Worm (Caenorhabditis elegans) whole organism, late embryonic: ENCODE data around the gene C25H3.11.

ENCODE experiments used
- C38D4.7 ChIP-seq: fragments of 200-800 bp; sonication (Bioruptor generic); optimal IDR thresholded peaks from 2 replicates; lab custom pipeline; 2018; ENCODE audit warnings: mild to moderate bottlenecking, missing genetic modification characterization, moderate library complexity, missing compliant biosample characterization
- K02D7.2 ChIP-seq: sonication (generic microtip); optimal IDR thresholded peaks from 2 replicates; lab custom pipeline; 2017; ENCODE audit warnings: mild to moderate bottlenecking, missing genetic modification characterization, missing compliant biosample characterization
- K09A11.1 ChIP-seq: sonication (generic microtip); optimal IDR thresholded peaks from 2 replicates; lab custom pipeline; 2017; ENCODE audit warnings: antibody characterized with exemption, mild to moderate bottlenecking, missing genetic modification characterization, missing compliant biosample characterization; ENCODE audit not compliant: insufficient read depth
- T23F11.4 ChIP-seq: fragments of 200-800 bp; sonication (Bioruptor generic); optimal IDR thresholded peaks from 2 replicates; lab custom pipeline; 2018; ENCODE audit warnings: mild to moderate bottlenecking, missing genetic modification characterization, missing compliant biosample characterization
- ahr-1 ChIP-seq: sonication (generic microtip); optimal IDR thresholded peaks from 2 replicates; lab custom pipeline; 2016; ENCODE audit warnings: missing genetic modification characterization, missing compliant biosample characterization
- ama-1 ChIP-seq: fragments of 150-350 bp; optimal IDR thresholded peaks from 2 replicates; lab custom pipeline; 2014
- ceh-14 ChIP-seq: sonication (generic microtip); optimal IDR thresholded peaks from 2 replicates; lab custom pipeline; 2016; ENCODE audit warnings: missing genotype, missing genetic modification characterization, missing compliant biosample characterization
- ceh-19 ChIP-seq: fragments of 200-800 bp; sonication (Bioruptor generic); optimal IDR thresholded peaks from 2 replicates; lab custom pipeline; 2018; ENCODE audit warnings: mild to moderate bottlenecking, missing genetic modification characterization, missing compliant biosample characterization
- ceh-2 ChIP-seq: sonication (generic microtip); optimal IDR thresholded peaks from 2 replicates; lab custom pipeline; 2016; ENCODE audit warnings: missing genotype, missing genetic modification characterization, missing compliant biosample characterization
- ceh-22 ChIP-seq: sonication (generic microtip); optimal IDR thresholded peaks from 2 replicates; lab custom pipeline; 2017; ENCODE audit warnings: missing biosample characterization, missing genetic modification characterization
- ceh-30 ChIP-seq: fragments of 150-350 bp; optimal IDR thresholded peaks from 2 replicates; lab custom pipeline; 2014; ENCODE audit warnings: missing biosample characterization, missing genetic modification characterization
- ceh-31 ChIP-seq: sonication (generic microtip); optimal IDR thresholded peaks from 2 replicates; lab custom pipeline; 2016; ENCODE audit warnings: missing genetic modification characterization, missing compliant biosample characterization
- ceh-45 ChIP-seq: fragments of 200-800 bp; sonication (Bioruptor generic); IDR thresholded peaks from 2 replicates; pipeline ENCODE4 v1.3.6; 2022; ENCODE audit warnings: missing genetic modification reagents, missing genetic modification characterization, missing compliant biosample characterization
- ceh-48 ChIP-seq: sonication (generic microtip); optimal IDR thresholded peaks from 2 replicates; lab custom pipeline; 2016; ENCODE audit warnings: missing genetic modification characterization, inconsistent platforms, missing compliant biosample characterization
- ceh-6 ChIP-seq: fragments of 200-800 bp; sonication (Bioruptor generic); optimal IDR thresholded peaks from 2 replicates; lab custom pipeline; 2018; ENCODE audit warnings: mild to moderate bottlenecking, missing genetic modification characterization, missing compliant biosample characterization
- che-1 ChIP-seq: sonication (generic microtip); optimal IDR thresholded peaks from 2 replicates; lab custom pipeline; 2016; ENCODE audit warnings: mild to moderate bottlenecking, missing genetic modification characterization, missing compliant biosample characterization
- dmd-4 ChIP-seq: sonication (generic microtip); optimal IDR thresholded peaks from 2 replicates; lab custom pipeline; 2016; ENCODE audit warnings: borderline replicate concordance, missing genetic modification characterization, missing compliant biosample characterization
- elt-2 ChIP-seq: sonication (generic microtip); optimal IDR thresholded peaks from 2 replicates; lab custom pipeline; 2016; ENCODE audit warnings: missing genetic modification reagents, missing genetic modification characterization, missing compliant biosample characterization
- elt-4 ChIP-seq: sonication (generic microtip); optimal IDR thresholded peaks from 2 replicates; lab custom pipeline; 2016; ENCODE audit warnings: missing genetic modification characterization, missing compliant biosample characterization
- ets-4 ChIP-seq: sonication (generic microtip); optimal IDR thresholded peaks from 2 replicates; lab custom pipeline; 2016; ENCODE audit warnings: missing genetic modification characterization, missing compliant biosample characterization
- eyg-1 ChIP-seq: sonication (generic microtip); optimal IDR thresholded peaks from 2 replicates; lab custom pipeline; 2016; ENCODE audit warnings: missing genotype, missing genetic modification characterization, missing compliant biosample characterization
- fax-1 ChIP-seq: sonication (generic microtip); optimal IDR thresholded peaks from 2 replicates; lab custom pipeline; 2016; ENCODE audit warnings: missing genotype, missing genetic modification characterization, missing compliant biosample characterization
- fkh-6 ChIP-seq: sonication (generic microtip); optimal IDR thresholded peaks from 2 replicates; lab custom pipeline; 2016; ENCODE audit warnings: missing genetic modification characterization, missing compliant biosample characterization
- gmeb-2 ChIP-seq: sonication (generic microtip); optimal IDR thresholded peaks from 2 replicates; lab custom pipeline; 2016; ENCODE audit warnings: missing genetic modification characterization, inconsistent platforms, missing compliant biosample characterization
- hlh-13 ChIP-seq: fragments of 200-800 bp; sonication (Bioruptor generic); optimal IDR thresholded peaks from 2 replicates; lab custom pipeline; 2018; ENCODE audit warnings: mild to moderate bottlenecking, missing genetic modification characterization, missing compliant biosample characterization
- hlh-30 ChIP-seq: sonication (generic microtip); optimal IDR thresholded peaks from 2 replicates; lab custom pipeline; 2017; ENCODE audit warnings: antibody characterized with exemption, missing genetic modification characterization, missing compliant biosample characterization; ENCODE audit not compliant: insufficient read depth
- hlh-6 ChIP-seq: sonication (generic microtip); optimal IDR thresholded peaks from 2 replicates; lab custom pipeline; 2016; ENCODE audit warnings: missing genotype, missing genetic modification characterization, missing compliant biosample characterization
- lin-11 ChIP-seq: fragments of 200-800 bp; sonication (Bioruptor generic); optimal IDR thresholded peaks from 2 replicates; lab custom pipeline; 2018; ENCODE audit warnings: mild to moderate bottlenecking, missing genetic modification characterization, missing compliant biosample characterization
- madf-2 ChIP-seq: sonication (generic microtip); optimal IDR thresholded peaks from 2 replicates; lab custom pipeline; 2017; ENCODE audit warnings: missing genetic modification characterization, missing compliant biosample characterization
- mec-3 ChIP-seq: sonication (generic microtip); optimal IDR thresholded peaks from 2 replicates; lab custom pipeline; 2016; ENCODE audit warnings: borderline replicate concordance, missing genetic modification characterization, missing compliant biosample characterization
- nfya-1 ChIP-seq: sonication (generic microtip); optimal IDR thresholded peaks from 2 replicates; lab custom pipeline; 2017; ENCODE audit warnings: missing genetic modification characterization, mild to moderate bottlenecking, missing compliant biosample characterization, antibody characterized with exemption, moderate library complexity
- odd-2 ChIP-seq: sonication (generic microtip); optimal IDR thresholded peaks from 2 replicates; lab custom pipeline; 2017; ENCODE audit warnings: antibody characterized with exemption, mild to moderate bottlenecking, missing genetic modification characterization, missing compliant biosample characterization
- pag-3 ChIP-seq: sonication (generic microtip); optimal IDR thresholded peaks from 2 replicates; lab custom pipeline; 2016; ENCODE audit warnings: missing compliant biosample characterization, missing genetic modification characterization, borderline replicate concordance
- pat-9 ChIP-seq: fragments of 200-800 bp; sonication (Bioruptor generic); optimal IDR thresholded peaks from 2 replicates; lab custom pipeline; 2018; ENCODE audit warnings: mild to moderate bottlenecking, missing genetic modification characterization, moderate library complexity, missing compliant biosample characterization
- pax-1 ChIP-seq: fragments of 150-350 bp; optimal IDR thresholded peaks from 2 replicates; lab custom pipeline; 2014; ENCODE audit warnings: missing biosample characterization, missing genetic modification characterization
- ref-2 ChIP-seq: sonication (generic microtip); optimal IDR thresholded peaks from 2 replicates; lab custom pipeline; 2016; ENCODE audit warnings: missing genetic modification characterization, missing compliant biosample characterization
- rnt-1 ChIP-seq: sonication (generic microtip); optimal IDR thresholded peaks from 2 replicates; lab custom pipeline; 2016; ENCODE audit warnings: missing genetic modification characterization, missing compliant biosample characterization
- sdc-2 ChIP-seq: sonication (generic microtip); optimal IDR thresholded peaks from 2 replicates; lab custom pipeline; 2016; ENCODE audit warnings: missing genotype, missing genetic modification characterization, missing compliant biosample characterization
- sox-4 ChIP-seq: sonication (generic microtip); optimal IDR thresholded peaks from 2 replicates; lab custom pipeline; 2017; ENCODE audit warnings: mild to moderate bottlenecking, missing genetic modification characterization, inconsistent platforms, missing compliant biosample characterization
- syd-9 ChIP-seq: sonication (generic microtip); optimal IDR thresholded peaks from 2 replicates; lab custom pipeline; 2016; ENCODE audit warnings: mild to moderate bottlenecking, missing genetic modification characterization, moderate library complexity, missing compliant biosample characterization
- tbx-2 ChIP-seq: sonication (generic microtip); optimal IDR thresholded peaks from 2 replicates; lab custom pipeline; 2016; ENCODE audit warnings: missing genetic modification characterization, missing compliant biosample characterization
- ttx-3 ChIP-seq: sonication (generic microtip); optimal IDR thresholded peaks from 2 replicates; lab custom pipeline; 2016; ENCODE audit warnings: missing genetic modification reagents, missing genetic modification characterization, missing compliant biosample characterization
- unc-3 ChIP-seq, 2 experiments: fragments of 200-800 bp in 1 of 2; sonication (Bioruptor generic) in 1 of 2; sonication (generic microtip) in 1 of 2; conservative IDR thresholded peaks in 1 of 2; optimal IDR thresholded peaks in 1 of 2; 2 replicates each; pipeline versions ENCODE4 v1.3.6 to Lab custom; 2016 to 2022; ENCODE audit warnings: missing compliant biosample characterization in 2 of 2, missing genetic modification characterization in 2 of 2, missing genetic modification reagents in 1 of 2
- unc-42 ChIP-seq: sonication (generic microtip); optimal IDR thresholded peaks from 2 replicates; lab custom pipeline; 2016; ENCODE audit warnings: missing genotype, missing genetic modification characterization, missing compliant biosample characterization
- unc-86 ChIP-seq: sonication (generic microtip); optimal IDR thresholded peaks from 2 replicates; lab custom pipeline; 2016; ENCODE audit warnings: missing genetic modification characterization, missing compliant biosample characterization
- ztf-16 ChIP-seq: sonication (generic microtip); optimal IDR thresholded peaks from 2 replicates; lab custom pipeline; 2017; ENCODE audit warnings: missing genetic modification characterization, missing compliant biosample characterization

The C25H3.11 gene

DNA sequence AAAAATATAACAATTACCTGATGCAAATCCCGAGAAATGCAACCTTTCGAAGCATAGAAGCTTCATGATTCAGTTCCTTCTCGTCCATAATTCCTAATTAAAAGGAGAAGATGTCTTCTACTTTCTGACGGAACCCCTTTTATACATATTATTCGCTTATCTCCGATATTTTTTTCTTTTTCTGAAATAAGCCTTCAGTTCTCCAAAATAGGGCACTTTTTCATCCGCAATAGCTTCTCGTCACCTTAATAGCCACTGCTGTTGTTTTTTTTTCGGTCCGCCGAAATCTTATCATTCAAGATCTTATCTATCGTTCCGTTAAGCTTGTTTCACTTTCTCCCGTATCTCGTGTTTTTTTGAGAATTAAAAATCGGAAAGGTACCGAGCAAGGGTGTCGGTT, 36.5 kb downstream of the C25H3.11 start, which contains the start of gene bli-2:
bli-2 (minus strand) TSS at position 101 of the 400 bp plus-strand sequence.
- TF ChIP-seq ets-4 (tag; lab: Kevin White, UChicago), result no peak
- TF ChIP-seq ama-1 (lab: Kevin White, UChicago), result no peak
- TF ChIP-seq, all 69 proteins: peak for 0

DNA sequence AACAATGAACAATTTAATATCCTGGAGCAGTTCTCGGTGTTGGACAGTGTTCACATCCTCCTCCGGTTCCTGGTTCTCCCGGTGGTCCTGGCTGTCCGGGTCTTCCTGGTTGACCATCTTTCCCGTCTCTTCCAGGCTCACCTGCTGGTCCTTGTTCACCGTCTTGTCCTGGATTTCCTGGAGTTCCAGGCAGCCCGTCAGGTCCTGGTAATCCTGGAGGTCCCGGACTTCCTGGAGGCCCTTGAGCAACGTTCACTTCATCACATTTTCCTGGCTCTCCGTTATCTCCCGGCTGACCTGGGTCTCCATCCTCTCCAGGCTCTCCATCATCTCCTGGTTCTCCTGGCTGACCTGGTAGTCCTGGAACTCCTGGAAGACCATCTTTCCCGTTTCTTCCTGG, 37.4 kb downstream of the C25H3.11 start:
- TF ChIP-seq unc-86 (no peak), hlh-13 (no peak), dmd-4 (tag; lab: Kevin White, UChicago) (no peak), hlh-30 (tag; lab: Kevin White, UChicago) (no peak), ztf-16 (tag; lab: Kevin White, UChicago) (no peak), sox-4 (tag; lab: Kevin White, UChicago) (no peak), odd-2 (tag; lab: Kevin White, UChicago) (no peak), eyg-1 (no peak)

DNA sequence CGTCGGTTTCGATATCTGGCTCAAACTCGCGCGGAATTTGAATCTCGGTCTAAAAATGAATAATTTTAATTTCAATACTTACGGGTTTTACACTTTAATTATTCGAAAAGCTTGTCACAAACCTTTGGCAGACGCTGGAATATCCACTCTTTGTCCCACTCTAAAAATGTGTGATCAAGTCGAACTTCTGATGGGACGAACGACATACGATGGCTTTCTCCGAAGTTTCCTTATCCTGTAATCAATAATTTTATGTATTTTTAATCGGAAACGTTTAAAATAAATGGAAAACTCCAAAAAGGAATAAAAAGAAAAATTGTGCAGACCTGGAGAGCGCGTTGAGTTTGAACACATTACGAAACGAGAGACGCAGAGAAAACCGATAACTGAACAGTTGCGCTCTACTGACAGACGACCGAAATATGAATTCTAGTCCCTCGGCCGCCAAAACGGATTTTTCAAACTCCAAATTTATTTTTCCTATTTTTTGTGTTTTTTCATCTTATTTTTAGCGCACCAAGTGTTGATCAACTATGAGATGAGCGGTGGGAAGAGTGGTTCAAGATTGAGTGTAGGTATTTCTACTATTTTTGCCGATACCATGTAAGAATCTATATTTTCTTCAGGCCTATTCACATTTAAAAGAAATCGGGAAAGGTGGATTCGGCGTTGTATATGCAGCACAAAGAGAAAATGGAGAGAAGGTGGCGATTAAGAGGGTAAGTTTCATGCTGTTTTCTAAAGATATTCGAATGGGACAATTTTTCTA, 39.4 kb downstream of the C25H3.11 start, which contains the start of the genes sam-4, F59E12.17 and zyg-1:
sam-4 (minus strand) TSS at position 51 of the 769 bp plus-strand sequence.
F59E12.17 (minus strand) TSS at position 235 of the 769 bp plus-strand sequence.
zyg-1 (plus strand) TSS at position 513 of the 769 bp plus-strand sequence.
- TF ChIP-seq mec-3 (tag; lab: Kevin White, UChicago), result no peak
- no peak for TF ChIP-seq ztf-16 (tag; lab: Kevin White, UChicago)
- no peak for TF ChIP-seq T23F11.4 (GFP tag; lab: Kevin White, UChicago)
- TF ChIP-seq ref-2, result peak; percentile 38
- TF ChIP-seq elt-4 (tag; lab: Kevin White, UChicago), result no peak
- TF ChIP-seq syd-9, result no peak
- no peak for TF ChIP-seq pat-9 (tag; lab: Kevin White, UChicago)
- no peak for TF ChIP-seq ceh-30 (tag; lab: Kevin White, UChicago)
- TF ChIP-seq ceh-19 (GFP tag; lab: Kevin White, UChicago), result no peak
- TF ChIP-seq ceh-31 (tag; lab: Kevin White, UChicago), result peak; percentile 90
- TF ChIP-seq elt-2, result no peak
- TF ChIP-seq fkh-6 (tag; lab: Kevin White, UChicago), result no peak
- TF ChIP-seq ahr-1 (tag; lab: Kevin White, UChicago), result no peak
- TF ChIP-seq ttx-3 (tag; lab: Kevin White, UChicago), result no peak
- TF ChIP-seq lin-11 (tag; lab: Kevin White, UChicago), result no peak
- no peak for TF ChIP-seq unc-3 (GFP tag; conservative IDR thresholded peaks at IDR 0.05; lab: Robert Waterston, UW)
- no peak for TF ChIP-seq unc-3 (tag; optimal IDR thresholded peaks at IDR 0.05; lab: Kevin White, UChicago)
- no peak for TF ChIP-seq ceh-6 (GFP tag; lab: Kevin White, UChicago)
- peak; percentile 28 for TF ChIP-seq ceh-48 (tag; lab: Kevin White, UChicago)
- TF ChIP-seq eyg-1, result no peak
- TF ChIP-seq hlh-30 (tag; lab: Kevin White, UChicago), result no peak
- no peak for TF ChIP-seq pag-3 (tag; lab: Kevin White, UChicago)
- TF ChIP-seq unc-86, result no peak
- no peak for TF ChIP-seq fax-1 (tag; lab: Kevin White, UChicago)
- TF ChIP-seq ceh-14, result peak; percentile 29
- TF ChIP-seq gmeb-2, result no peak
- TF ChIP-seq che-1 (tag; lab: Kevin White, UChicago), result no peak
- no peak for TF ChIP-seq unc-42 (tag; lab: Kevin White, UChicago)
- TF ChIP-seq ceh-45, result no peak
- peak; percentile 78 for TF ChIP-seq ceh-2
- TF ChIP-seq K09A11.1 (tag; lab: Kevin White, UChicago), result no peak
- no peak for TF ChIP-seq hlh-13
- TF ChIP-seq ceh-22 (tag; lab: Kevin White, UChicago), result no peak
- peak; percentile 54 for TF ChIP-seq nfya-1 (tag; lab: Kevin White, UChicago)
- no peak for TF ChIP-seq sox-4 (tag; lab: Kevin White, UChicago)
- no peak for TF ChIP-seq madf-2 (tag; lab: Kevin White, UChicago)
- no peak for TF ChIP-seq C38D4.7
- TF ChIP-seq pax-1 (tag; lab: Kevin White, UChicago), result no peak
- peak; percentile 70 for TF ChIP-seq tbx-2 (tag; lab: Kevin White, UChicago)
- TF ChIP-seq hlh-6 (tag; lab: Kevin White, UChicago), result no peak
- peak; percentile 72 for TF ChIP-seq rnt-1 (tag; lab: Kevin White, UChicago)
- TF ChIP-seq sdc-2, result no peak
- TF ChIP-seq K02D7.2 (tag; lab: Kevin White, UChicago), result no peak
